Worm (Caenorhabditis elegans): Measurements from ENCODE around the gene sra-28.

- TF ChIP-seq ets-7 (tag; optimal IDR thresholded peaks at IDR 0.05) (no peak), F13C5.2 (tag; optimal IDR thresholded peaks at IDR 0.05) (no peak), hmbx-1 (tag; optimal IDR thresholded peaks at IDR 0.05) (no peak), ama-1 (optimal IDR thresholded peaks at IDR 0.05) (no peak)
Measured at ce11 chrII:6612544-6612943, 39.0 kb upstream of the sra-28 start.
